Fruit fly (Drosophila melanogaster): Measurements from ENCODE around the gene eIF5B.

- no peak for TF ChIP-seq CG7368 (GFP tag; optimal IDR thresholded peaks at IDR 0.05)
- no peak for TF ChIP-seq CG6808 (GFP tag; optimal IDR thresholded peaks at IDR 0.05)
- TF ChIP-seq fkh (GFP tag; optimal IDR thresholded peaks at IDR 0.05): no peak
- TF ChIP-seq Lpt (GFP tag; optimal IDR thresholded peaks at IDR 0.05): no peak
These were observed 342 bp upstream of the eIF5B start, which contains the start of the genes CG46463 and armi for dm6 chr3L:3461119-3461518.
